Fruit fly (Drosophila melanogaster): ENCODE measurements around the gene Acbp1.

DNA sequence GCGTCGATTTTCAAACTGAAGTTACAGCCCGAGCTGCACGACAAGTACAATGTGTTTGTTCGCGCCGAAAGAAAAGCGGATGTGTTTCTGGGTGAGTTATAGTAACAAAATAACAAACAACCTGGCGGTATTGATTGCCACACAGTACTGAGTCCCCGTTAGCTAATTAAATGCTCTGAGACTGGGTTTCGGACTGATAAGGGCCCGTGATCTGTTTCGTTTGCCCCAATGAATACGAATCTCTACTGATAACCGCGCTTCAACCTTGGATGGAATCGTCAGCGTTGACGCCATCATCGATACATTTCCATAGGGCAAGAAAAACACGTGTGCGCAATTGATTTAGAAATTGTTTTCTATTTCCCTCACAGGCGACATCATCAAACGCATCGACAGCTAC is 5.1 kb downstream of the Acbp1 start:
- no peak for TF ChIP-seq CG8478 (optimal IDR thresholded peaks at IDR 0.05)
- TF ChIP-seq CTCF (optimal IDR thresholded peaks at IDR 0.05) = no peak

Measured in S2 (cell line).